Fruit fly (Drosophila melanogaster): ENCODE measurements around the gene CG3246.
A peak's percentile ranks its signal among the peaks of the same experiment; 100 is the strongest.

CG3246 gene

DNA sequence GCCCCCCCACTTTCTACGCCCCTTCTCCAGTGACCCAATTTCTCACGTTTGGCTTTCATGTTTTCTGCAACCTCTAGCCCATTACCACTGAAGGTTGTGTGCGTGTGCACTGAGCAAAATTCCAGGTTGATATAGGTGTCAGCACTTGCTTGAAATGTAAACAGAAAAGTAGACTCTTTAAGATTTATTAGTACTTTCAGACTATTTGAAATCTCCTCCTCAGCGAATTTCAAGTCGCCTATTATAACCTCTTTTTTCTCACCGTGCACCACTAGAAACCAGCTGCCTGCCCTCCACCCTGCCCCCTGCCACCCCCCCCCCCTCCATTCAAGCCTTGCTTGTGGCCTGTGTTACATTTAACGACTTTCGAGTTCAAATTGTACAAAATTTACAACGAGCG, 26.7 kb downstream of the CG3246 start (continued):
- TF ChIP-seq chm (GFP tag; IDR thresholded peaks at IDR 0.05) (peak; percentile 58; the same call in 1 of the 2 replicates), Myb (GFP tag; optimal IDR thresholded peaks at IDR 0.05) (no peak), CG11093 (GFP tag; IDR thresholded peaks at IDR 0.05) (peak; percentile 58; the same call in 1 of the 3 replicates), pnt (GFP tag; optimal IDR thresholded peaks at IDR 0.05) (peak; percentile 13), Gug (GFP tag; IDR thresholded peaks at IDR 0.05) (peak; percentile 35; the same call in 2 of the 4 replicates), peb (GFP tag; IDR thresholded peaks at IDR 0.05) (peak; percentile 52; the same call in 1 of the 2 replicates), CG4820 (GFP tag; optimal IDR thresholded peaks at IDR 0.05) (peak; percentile 52), kah (GFP tag; optimal IDR thresholded peaks at IDR 0.05) (no peak), yki (optimal IDR thresholded peaks at IDR 0.05) (no peak), bowl (GFP tag; IDR thresholded peaks at IDR 0.05) (no peak), CG32532 (GFP tag; IDR thresholded peaks at IDR 0.05) (0 out of 2 replicates have a peak, but pooled peaks have one; percentile 25), CG11247 (GFP tag; IDR thresholded peaks at IDR 0.05) (no peak), so (GFP tag; IDR thresholded peaks at IDR 0.05) (no peak), croc (GFP tag; conservative IDR thresholded peaks at IDR 0.05) (peak; percentile 57), B-H1 (GFP tag; IDR thresholded peaks at IDR 0.05) (no peak), onecut (GFP tag; IDR thresholded peaks at IDR 0.05) (peak; percentile 59), CG8388 (GFP tag; optimal IDR thresholded peaks at IDR 0.05) (peak; percentile 17), Camta (GFP tag; optimal IDR thresholded peaks at IDR 0.05) (peak; percentile 9), CG11456 (GFP tag; IDR thresholded peaks at IDR 0.05) (peak; percentile 46; the same call in 1 of the 3 replicates), pan (optimal IDR thresholded peaks at IDR 0.05) (no peak), pan (GFP tag; optimal IDR thresholded peaks at IDR 0.05 in 1 of 2, IDR thresholded peaks at IDR 0.05 in 1 of 2) (peak in 1 of 2 experiments; percentile 45), BtbVII (GFP tag; optimal IDR thresholded peaks at IDR 0.05) (no peak), CG4617 (GFP tag; optimal IDR thresholded peaks at IDR 0.05; ENCODE audit: borderline replicate concordance) (no peak), stc (GFP tag; IDR thresholded peaks at IDR 0.05) (peak; percentile 55; the same call in 1 of the 2 replicates), gcm2 (GFP tag; optimal IDR thresholded peaks at IDR 0.05) (no peak), NC2α (GFP tag; optimal IDR thresholded peaks at IDR 0.05) (no peak), Atf-2 (GFP tag; optimal IDR thresholded peaks at IDR 0.05) (no peak), wdn (GFP tag; IDR thresholded peaks at IDR 0.05) (no peak; the same call in 1 of the 2 replicates), CG5245 (GFP tag; optimal IDR thresholded peaks at IDR 0.05) (peak; percentile 21), lmd (GFP tag; IDR thresholded peaks at IDR 0.05) (peak; percentile 66), gcm (GFP tag; optimal IDR thresholded peaks at IDR 0.05) (no peak), ssp (GFP tag; IDR thresholded peaks at IDR 0.05) (peak; percentile 53; the same call in 1 of the 2 replicates), Aef1 (GFP tag; IDR thresholded peaks at IDR 0.05) (peak; percentile 28; the same call in 1 of the 3 replicates), CG17361 (GFP tag; IDR thresholded peaks at IDR 0.05) (peak; percentile 49; the same call in 1 of the 3 replicates), Poxn (GFP tag; IDR thresholded peaks at IDR 0.05) (no peak), E2f2 (GFP tag; IDR thresholded peaks at IDR 0.05) (peak; percentile 31; the same call in 1 of the 2 replicates), CG14014 (GFP tag; IDR thresholded peaks at IDR 0.05) (peak; percentile 47; the same call in 1 of the 2 replicates), ham (GFP tag; IDR thresholded peaks at IDR 0.05) (no peak), phol (tag; optimal IDR thresholded peaks at IDR 0.05) (peak; percentile 63), bcd (GFP tag; optimal IDR thresholded peaks at IDR 0.05) (peak; percentile 25), dan (GFP tag; IDR thresholded peaks at IDR 0.05) (peak; percentile 9; the same call in 1 of the 2 replicates), zfh1 (GFP tag; IDR thresholded peaks at IDR 0.05) (peak; percentile 69; the same call in 2 of the 3 replicates), Blimp-1 (GFP tag; optimal IDR thresholded peaks at IDR 0.05) (peak; percentile 52), CG4360 (GFP tag; IDR thresholded peaks at IDR 0.05) (0 out of 2 replicates have a peak, but pooled peaks have one; percentile 25), Mrtf (GFP tag; IDR thresholded peaks at IDR 0.05) (peak; percentile 42; the same call in 1 of the 3 replicates), mam (GFP tag; optimal IDR thresholded peaks at IDR 0.05) (no peak), CG10462 (GFP tag; optimal IDR thresholded peaks at IDR 0.05) (no peak), slp2 (GFP tag; optimal IDR thresholded peaks at IDR 0.05) (no peak), fd96Cb (tag; optimal IDR thresholded peaks at IDR 0.05) (peak; percentile 53), CG7357 (GFP tag; IDR thresholded peaks at IDR 0.05) (peak; percentile 35; the same call in 1 of the 3 replicates), HHEX (GFP tag; optimal IDR thresholded peaks at IDR 0.05) (no peak), Mad (GFP tag; optimal IDR thresholded peaks at IDR 0.05) (no peak), CG17829 (tag; optimal IDR thresholded peaks at IDR 0.05) (peak; percentile 38)
